Fruit fly (Drosophila melanogaster) whole organism, embryonic: Measurements from ENCODE around the gene ldbr.

Source experiments
- ATbp ChIP-seq: fragments of 200-800 bp; sonication (Bioruptor generic); optimal IDR thresholded peaks from 2 replicates; lab custom pipeline; 2017; ENCODE audit warnings: missing biosample characterization, mild to moderate bottlenecking, missing genetic modification characterization, missing genetic modification reagents
- CG11247 ChIP-seq: fragments of 200-800 bp; sonication (Bioruptor generic); IDR thresholded peaks from 2 replicates; pipeline ENCODE4 v1.3.6; 2022; ENCODE audit warnings: missing biosample characterization, missing genetic modification characterization
- CG13287 ChIP-seq: fragments of 200-800 bp; sonication (Bioruptor generic); IDR thresholded peaks from 2 replicates; pipeline ENCODE4 v1.3.6; 2022; ENCODE audit warnings: missing biosample characterization, missing genetic modification characterization; ENCODE audit not compliant: partially characterized antibody
- CG13894 ChIP-seq: fragments of 200-800 bp; sonication (Bioruptor generic); optimal IDR thresholded peaks from 3 replicates; lab custom pipeline; 2018; ENCODE audit warnings: missing biosample characterization, mild to moderate bottlenecking, missing genetic modification characterization, moderate library complexity
- CG14860 ChIP-seq: fragments of 200-800 bp; sonication (Bioruptor generic); IDR thresholded peaks from 3 replicates; pipeline ENCODE4 v1.3.6; 2022; ENCODE audit warnings: missing biosample characterization, missing genetic modification characterization; ENCODE audit not compliant: partially characterized antibody
- CG14965 ChIP-seq: fragments of 200-800 bp; sonication (Bioruptor generic); optimal IDR thresholded peaks from 2 replicates; lab custom pipeline; 2016; ENCODE audit warnings: missing biosample characterization, missing genetic modification characterization, borderline replicate concordance
- CG15073 ChIP-seq: fragments of 200-800 bp; sonication (Bioruptor generic); optimal IDR thresholded peaks from 2 replicates; lab custom pipeline; 2016; ENCODE audit warnings: missing biosample characterization, missing genetic modification characterization
- CG2678 ChIP-seq: fragments of 200-800 bp; sonication (Bioruptor generic); optimal IDR thresholded peaks from 3 replicates; lab custom pipeline; 2019; ENCODE audit warnings: missing biosample characterization, mild to moderate bottlenecking, missing genetic modification characterization, moderate library complexity
- CG3407 ChIP-seq: fragments of 200-800 bp; sonication (Bioruptor generic); optimal IDR thresholded peaks from 2 replicates; lab custom pipeline; 2018; ENCODE audit warnings: missing biosample characterization, mild to moderate bottlenecking, missing genetic modification characterization
- CG34224 ChIP-seq: fragments of 200-800 bp; sonication (Bioruptor generic); IDR thresholded peaks from 3 replicates; pipeline ENCODE4 v1.3.6; 2022; ENCODE audit warnings: missing biosample characterization, missing genetic modification characterization; ENCODE audit not compliant: partially characterized antibody
- CG4282 ChIP-seq: fragments of 200-800 bp; sonication (Bioruptor generic); optimal IDR thresholded peaks from 2 replicates; lab custom pipeline; 2016; ENCODE audit warnings: missing biosample characterization, missing genetic modification characterization
- CG4328 ChIP-seq: fragments of 200-800 bp; sonication (Bioruptor generic); optimal IDR thresholded peaks from 3 replicates; lab custom pipeline; 2017; ENCODE audit warnings: missing biosample characterization, missing genetic modification reagents, missing genetic modification characterization
- CG4730 ChIP-seq: fragments of 200-800 bp; sonication (Bioruptor generic); IDR thresholded peaks from 2 replicates; pipeline ENCODE4 v1.3.6; 2022; ENCODE audit warnings: missing biosample characterization, missing genetic modification characterization
- CG4820 ChIP-seq: fragments of 200-800 bp; sonication (Bioruptor generic); optimal IDR thresholded peaks from 3 replicates; lab custom pipeline; 2016; ENCODE audit warnings: missing biosample characterization, missing genetic modification characterization
- CG6765 ChIP-seq: fragments of 200-800 bp; sonication (Bioruptor generic); optimal IDR thresholded peaks from 3 replicates; lab custom pipeline; 2017; ENCODE audit warnings: missing biosample characterization, mild to moderate bottlenecking, missing genetic modification characterization
- CG6791 ChIP-seq: fragments of 200-800 bp; sonication (Bioruptor generic); IDR thresholded peaks from 3 replicates; pipeline ENCODE4 v1.3.6; 2022; ENCODE audit warnings: missing biosample characterization, missing genetic modification characterization; ENCODE audit not compliant: partially characterized antibody
- CG7357 ChIP-seq: fragments of 200-800 bp; sonication (Bioruptor generic); IDR thresholded peaks from 3 replicates; pipeline ENCODE4 v1.3.6; 2022; ENCODE audit warnings: missing biosample characterization, missing genetic modification characterization
- CG7987 ChIP-seq: fragments of 200-800 bp; sonication (Bioruptor generic); optimal IDR thresholded peaks from 2 replicates; lab custom pipeline; 2018; ENCODE audit warnings: missing biosample characterization, mild to moderate bottlenecking, missing genetic modification characterization, moderate library complexity
- CG8944 ChIP-seq: fragments of 200-800 bp; sonication (Bioruptor generic); optimal IDR thresholded peaks from 3 replicates; lab custom pipeline; 2016; ENCODE audit warnings: missing biosample characterization, missing genetic modification characterization
- Chrac-16 ChIP-seq: fragments of 200-800 bp; sonication (Bioruptor generic); optimal IDR thresholded peaks from 3 replicates; lab custom pipeline; 2016; ENCODE audit warnings: missing biosample characterization, missing genetic modification characterization
- Dll ChIP-seq: fragments of 200-800 bp; sonication (Bioruptor generic); IDR thresholded peaks from 4 replicates; pipeline ENCODE4 v1.3.6; 2022; ENCODE audit warnings: missing biosample characterization, missing genetic modification characterization; ENCODE audit not compliant: partially characterized antibody
- Doc2 ChIP-seq: fragments of 200-800 bp; sonication (Bioruptor generic); IDR thresholded peaks from 2 replicates; pipeline ENCODE4 v1.3.6; 2022; ENCODE audit warnings: missing biosample characterization, missing genetic modification characterization
- Fer3 ChIP-seq: fragments of 200-800 bp; sonication (Bioruptor generic); optimal IDR thresholded peaks from 2 replicates; lab custom pipeline; 2018; ENCODE audit warnings: missing biosample characterization, mild to moderate bottlenecking, missing genetic modification characterization, moderate library complexity
- GATAe ChIP-seq: fragments of 200-800 bp; sonication (Bioruptor generic); conservative IDR thresholded peaks from 2 replicates; pipeline ENCODE4 v1.3.6; 2022; ENCODE audit warnings: missing biosample characterization, missing genetic modification characterization
- Gug ChIP-seq: fragments of 200-800 bp; sonication (Bioruptor generic); IDR thresholded peaks from 4 replicates; pipeline ENCODE4 v1.3.6; 2022; ENCODE audit warnings: missing biosample characterization, missing genetic modification characterization
- H15 ChIP-seq: fragments of 200-800 bp; sonication (Bioruptor generic); IDR thresholded peaks from 3 replicates; pipeline ENCODE4 v1.3.6; 2022; ENCODE audit warnings: missing biosample characterization, missing genetic modification characterization
- Hand ChIP-seq: fragments of 200-800 bp; sonication (Bioruptor generic); optimal IDR thresholded peaks from 2 replicates; lab custom pipeline; 2017; ENCODE audit warnings: mild to moderate bottlenecking, missing biosample characterization, missing genetic modification reagents, missing genetic modification characterization
- Jarid2 ChIP-seq: fragments of 200-800 bp; sonication (Bioruptor generic); optimal IDR thresholded peaks from 3 replicates; lab custom pipeline; 2017; ENCODE audit warnings: mild to moderate bottlenecking, missing biosample characterization, missing genetic modification reagents, missing genetic modification characterization
- Max ChIP-seq: fragments of 200-800 bp; sonication (Bioruptor generic); optimal IDR thresholded peaks from 2 replicates; lab custom pipeline; 2016; ENCODE audit warnings: missing biosample characterization, mild to moderate bottlenecking, missing genetic modification characterization
- Pdp1 ChIP-seq, 2 experiments: fragments of 200-800 bp; sonication (Bioruptor generic); optimal IDR thresholded peaks; 3 replicates each; lab custom pipeline; 2016; ENCODE audit warnings: missing biosample characterization in 2 of 2, missing genetic modification characterization in 2 of 2, mild to moderate bottlenecking in 1 of 2, moderate library complexity in 1 of 2
- Rfx ChIP-seq: fragments of 200-800 bp; sonication (Bioruptor generic); IDR thresholded peaks from 2 replicates; pipeline ENCODE4 v1.3.6; 2022; ENCODE audit warnings: missing biosample characterization, missing genetic modification characterization
- Rx ChIP-seq: fragments of 200-800 bp; sonication (Bioruptor generic); IDR thresholded peaks from 2 replicates; pipeline ENCODE4 v1.3.6; 2022; ENCODE audit warnings: missing biosample characterization, missing genetic modification characterization
- Stat92E ChIP-seq, 3 experiments: fragments of >200 bp in 2 of 3; fragments of 200-800 bp in 1 of 3; sonication (Bioruptor generic) in 1 of 3; optimal IDR thresholded peaks; 2 replicates each; lab custom pipeline; 2017 to 2019; ENCODE audit warnings: missing biosample characterization in 3 of 3, missing genetic modification characterization in 3 of 3, mild to moderate bottlenecking in 1 of 3, moderate library complexity in 1 of 3
- Taf1 ChIP-seq: fragments of 200-800 bp; sonication (Bioruptor generic); IDR thresholded peaks from 2 replicates; pipeline ENCODE4 v1.3.6; 2022; ENCODE audit warnings: missing biosample characterization, missing genetic modification characterization
- Vsx1 ChIP-seq: fragments of 200-800 bp; sonication (Bioruptor generic); optimal IDR thresholded peaks from 2 replicates; lab custom pipeline; 2017; ENCODE audit warnings: missing biosample characterization, mild to moderate bottlenecking, missing genetic modification characterization, missing genetic modification reagents
- Xbp1 ChIP-seq: fragments of 200-800 bp; sonication (Bioruptor generic); optimal IDR thresholded peaks from 3 replicates; lab custom pipeline; 2016; ENCODE audit warnings: missing biosample characterization, mild to moderate bottlenecking, missing genetic modification characterization
- abd-A ChIP-seq: fragments of 200-800 bp; sonication (Bioruptor generic); optimal IDR thresholded peaks from 3 replicates; lab custom pipeline; 2019; ENCODE audit warnings: missing biosample characterization, mild to moderate bottlenecking, missing genetic modification characterization, moderate library complexity
- ato ChIP-seq: fragments of 200-800 bp; sonication (Bioruptor generic); IDR thresholded peaks from 2 replicates; pipeline ENCODE4 v1.3.6; 2022; ENCODE audit warnings: missing biosample characterization, missing genetic modification characterization; ENCODE audit not compliant: partially characterized antibody
- bsh ChIP-seq, 2 experiments: fragments of 200-800 bp; sonication (Bioruptor generic); optimal IDR thresholded peaks; 2 replicates each; lab custom pipeline; 2017 to 2018; ENCODE audit warnings: mild to moderate bottlenecking in 2 of 2, missing biosample characterization in 2 of 2, missing genetic modification characterization in 2 of 2, moderate library complexity in 1 of 2
- caup ChIP-seq: fragments of 200-800 bp; sonication (Bioruptor generic); optimal IDR thresholded peaks from 3 replicates; lab custom pipeline; 2017; ENCODE audit warnings: missing biosample characterization, mild to moderate bottlenecking, missing genetic modification characterization, moderate library complexity; ENCODE audit not compliant: severe bottlenecking
- dmrt99B ChIP-seq: fragments of 200-800 bp; sonication (Bioruptor generic); optimal IDR thresholded peaks from 2 replicates; lab custom pipeline; 2018; ENCODE audit warnings: missing biosample characterization, mild to moderate bottlenecking, missing genetic modification characterization, moderate library complexity
- dpn ChIP-seq, 2 experiments: fragments of 200-800 bp; sonication (Bioruptor generic); optimal IDR thresholded peaks; 3 replicates each; lab custom pipeline; 2016; ENCODE audit warnings: missing biosample characterization in 2 of 2, missing genetic modification characterization in 2 of 2
- dysf ChIP-seq: fragments of 200-800 bp; sonication (Bioruptor generic); IDR thresholded peaks from 3 replicates; pipeline ENCODE4 v1.3.6; 2022; ENCODE audit warnings: missing biosample characterization, missing genetic modification characterization
- gem ChIP-seq: fragments of 200-800 bp; sonication (Bioruptor generic); optimal IDR thresholded peaks from 2 replicates; lab custom pipeline; 2019; ENCODE audit warnings: missing biosample characterization, mild to moderate bottlenecking, missing genetic modification characterization, moderate library complexity
- gro ChIP-seq: fragments of 200-800 bp; sonication (Bioruptor generic); optimal IDR thresholded peaks from 2 replicates; lab custom pipeline; 2016; ENCODE audit warnings: missing biosample characterization, missing genetic modification characterization
- nerfin-2 ChIP-seq: fragments of 200-800 bp; sonication (Bioruptor generic); IDR thresholded peaks from 2 replicates; pipeline ENCODE4 v1.3.6; 2022; ENCODE audit warnings: missing biosample characterization, missing genetic modification characterization; ENCODE audit not compliant: partially characterized antibody
- otp ChIP-seq: fragments of 200-800 bp; sonication (Bioruptor generic); IDR thresholded peaks from 3 replicates; pipeline ENCODE4, ENCODE4 v1.3.6; 2022; ENCODE audit warnings: missing biosample characterization, missing genetic modification characterization
- pho ChIP-seq: fragments of 200-800 bp; sonication (Bioruptor generic); optimal IDR thresholded peaks from 2 replicates; lab custom pipeline; 2016; ENCODE audit warnings: missing biosample characterization, missing genetic modification characterization
- unpg ChIP-seq: fragments of 200-800 bp; sonication (Bioruptor generic); optimal IDR thresholded peaks from 3 replicates; lab custom pipeline; 2018; ENCODE audit warnings: missing biosample characterization, mild to moderate bottlenecking, missing genetic modification characterization, moderate library complexity

The ldbr gene

dm6 chr3L:8093553-8093952 is 28.1 kb upstream of the ldbr start (continued):
- TF ChIP-seq CG3407 (GFP tag; lab: Kevin White, UChicago): no peak
- no peak for TF ChIP-seq dpn (GFP tag; optimal IDR thresholded peaks at IDR 0.05; lab: Kevin White, UChicago)
- TF ChIP-seq ATbp (GFP tag; lab: Kevin White, UChicago): no peak
- TF ChIP-seq CG7357 (GFP tag; lab: Robert Waterston, UW): no peak
- no peak for TF ChIP-seq CG15073 (GFP tag; lab: Kevin White, UChicago)
- TF ChIP-seq CG4730 (GFP tag; lab: Robert Waterston, UW): no peak
- TF ChIP-seq CG13894 (tag; lab: Kevin White, UChicago): peak; percentile 21
- no peak for TF ChIP-seq CG13287
- no peak for TF ChIP-seq H15 (GFP tag; lab: Robert Waterston, UW)
- TF ChIP-seq Jarid2 (GFP tag; lab: Kevin White, UChicago): peak; percentile 21
- TF ChIP-seq Taf1 (GFP tag; lab: Robert Waterston, UW): no peak
- no peak for TF ChIP-seq CG6791
- TF ChIP-seq Pdp1 (GFP tag; optimal IDR thresholded peaks at IDR 0.05; lab: Kevin White, UChicago): peak in 1 of 2 experiments; percentile 60
- TF ChIP-seq Doc2 (GFP tag; lab: Robert Waterston, UW): no peak
- peak in 1 of 2 experiments; percentile 17 for TF ChIP-seq bsh (GFP tag; optimal IDR thresholded peaks at IDR 0.05; lab: Kevin White, UChicago)
- TF ChIP-seq CG14860: no peak
- TF ChIP-seq GATAe: peak; percentile 61; the same call in 1 of the 2 replicates
- TF ChIP-seq CG6765: peak; percentile 37
- no peak for TF ChIP-seq ato
- TF ChIP-seq nerfin-2: no peak
- TF ChIP-seq CG4820: no peak
- no peak for TF ChIP-seq pho
- TF ChIP-seq unpg: peak; percentile 11
- TF ChIP-seq caup (GFP tag; lab: Kevin White, UChicago): peak; percentile 23
- TF ChIP-seq Gug (GFP tag; lab: Robert Waterston, UW): no peak
- no peak for TF ChIP-seq dmrt99B (tag; lab: Kevin White, UChicago)
- peak; percentile 34 for TF ChIP-seq gem (tag; lab: Kevin White, UChicago)
- TF ChIP-seq CG2678 (tag; lab: Kevin White, UChicago): peak; percentile 64
- no peak for TF ChIP-seq CG11247 (GFP tag; lab: Robert Waterston, UW)
- no peak for TF ChIP-seq CG14965
- no peak for TF ChIP-seq Stat92E (GFP tag; optimal IDR thresholded peaks at IDR 0.05; lab: Kevin White, UChicago)
- TF ChIP-seq CG8944: no peak
- TF ChIP-seq CG7987: peak; percentile 65
- TF ChIP-seq dysf: peak; percentile 20; the same call in 1 of the 3 replicates
- peak; percentile 36 for TF ChIP-seq Fer3
- TF ChIP-seq Chrac-16: no peak
- TF ChIP-seq otp: 0 out of 3 replicates have a peak, but pooled peaks have one; percentile 11
- no peak for TF ChIP-seq Dll
- TF ChIP-seq Rx (GFP tag; lab: Robert Waterston, UW): no peak
- no peak for TF ChIP-seq CG4282 (GFP tag; lab: Kevin White, UChicago)
- peak; percentile 18 for TF ChIP-seq CG4328 (GFP tag; lab: Kevin White, UChicago)
- no peak for TF ChIP-seq CG34224
- no peak for TF ChIP-seq Hand (GFP tag; lab: Kevin White, UChicago)
- peak; percentile 39; the same call in 1 of the 2 replicates for TF ChIP-seq Rfx (GFP tag; lab: Robert Waterston, UW)
- TF ChIP-seq Xbp1 (GFP tag; lab: Kevin White, UChicago): no peak
- peak; percentile 68 for TF ChIP-seq gro
- peak; percentile 53 for TF ChIP-seq Vsx1 (GFP tag; lab: Kevin White, UChicago)
- TF ChIP-seq Max (GFP tag; lab: Kevin White, UChicago): no peak
- peak; percentile 80 for TF ChIP-seq abd-A (tag; lab: Kevin White, UChicago)
